Fruit fly (Drosophila melanogaster): ENCODE measurements around the gene RluA-2.

RluA-2 gene

dm6 chr2L:10504895-10505294 is 28.0 kb downstream of the RluA-2 start (continued):
- no peak for TF ChIP-seq CG6276 (GFP tag; optimal IDR thresholded peaks at IDR 0.05)
- TF ChIP-seq CG11902 (GFP tag; optimal IDR thresholded peaks at IDR 0.05) = no peak
- no peak for TF ChIP-seq CG7368 (GFP tag; optimal IDR thresholded peaks at IDR 0.05)
- TF ChIP-seq CG6854 (GFP tag; optimal IDR thresholded peaks at IDR 0.05) = peak; percentile 59
- no peak for TF ChIP-seq topi (GFP tag; optimal IDR thresholded peaks at IDR 0.05)
- no peak for TF ChIP-seq CG1621 (tag; optimal IDR thresholded peaks at IDR 0.05)
- TF ChIP-seq Lpt (GFP tag; optimal IDR thresholded peaks at IDR 0.05) = no peak
- no peak for TF ChIP-seq dsx (GFP tag; optimal IDR thresholded peaks at IDR 0.05; ENCODE audit: poor library complexity, severe bottlenecking)
- no peak for TF ChIP-seq lz (GFP tag; optimal IDR thresholded peaks at IDR 0.05)
- TF ChIP-seq CG8319 (GFP tag; optimal IDR thresholded peaks at IDR 0.05) = no peak
- no peak for TF ChIP-seq CG8119 (GFP tag; IDR thresholded peaks at IDR 0.05)
- no peak for TF ChIP-seq Gug (GFP tag; IDR thresholded peaks at IDR 0.05)
- no peak for TF ChIP-seq CG6792 (GFP tag; optimal IDR thresholded peaks at IDR 0.05)
- no peak for TF ChIP-seq CG10669 (GFP tag; optimal IDR thresholded peaks at IDR 0.05)
- TF ChIP-seq Sox15 (GFP tag; optimal IDR thresholded peaks at IDR 0.05) = no peak
- TF ChIP-seq esn (GFP tag; optimal IDR thresholded peaks at IDR 0.05) = peak; percentile 17
- no peak for TF ChIP-seq CG11762 (GFP tag; optimal IDR thresholded peaks at IDR 0.05; ENCODE audit: insufficient read depth)
- no peak for TF ChIP-seq CG4318 (GFP tag; optimal IDR thresholded peaks at IDR 0.05)
- no peak for TF ChIP-seq Hr4 (GFP tag; optimal IDR thresholded peaks at IDR 0.05)
- no peak for TF ChIP-seq Eip93F (GFP tag; optimal IDR thresholded peaks at IDR 0.05)
- no peak for TF ChIP-seq Sox102F (GFP tag; optimal IDR thresholded peaks at IDR 0.05)
- no peak for TF ChIP-seq acj6 (GFP tag; optimal IDR thresholded peaks at IDR 0.05)
- no peak for TF ChIP-seq Hr38 (GFP tag; optimal IDR thresholded peaks at IDR 0.05)
- no peak for TF ChIP-seq CG34406 (GFP tag; optimal IDR thresholded peaks at IDR 0.05)
- TF ChIP-seq CG6163 (GFP tag; IDR thresholded peaks at IDR 0.05) = no peak
- no peak for TF ChIP-seq CG11294 (GFP tag; IDR thresholded peaks at IDR 0.05)
- no peak for TF ChIP-seq pdm3 (GFP tag; optimal IDR thresholded peaks at IDR 0.05)
- TF ChIP-seq CG9139 (GFP tag; optimal IDR thresholded peaks at IDR 0.05) = no peak
- peak; percentile 28 for TF ChIP-seq vri (GFP tag; optimal IDR thresholded peaks at IDR 0.05)
- peak; percentile 26 for TF ChIP-seq Blimp-1 (GFP tag; optimal IDR thresholded peaks at IDR 0.05)
- TF ChIP-seq salr (GFP tag; optimal IDR thresholded peaks at IDR 0.05) = no peak
- TF ChIP-seq fd85E (GFP tag; optimal IDR thresholded peaks at IDR 0.05) = no peak

- no peak for TF ChIP-seq eg (GFP tag; IDR thresholded peaks at IDR 0.05)
- peak; percentile 30 for TF ChIP-seq Eip78C (GFP tag)
Measured at dm6 chr2L:10505345-10505744, 28.5 kb downstream of the RluA-2 start.

dm6 chr2L:10506557-10507252 is 29.8 kb downstream of the RluA-2 start, which contains the start of the genes Myo31DF and CG6094:
TSS of gene Myo31DF (minus strand) at chr2L:10506779.
TSS of gene CG6094 (plus strand) at chr2L:10507081.
- TF ChIP-seq Eip78C (GFP tag) (peak; percentile 75), eg (GFP tag; IDR thresholded peaks at IDR 0.05) (peak; percentile 29; the same call in 2 of the 3 replicates), Sox14 (GFP tag; optimal IDR thresholded peaks at IDR 0.05) (peak; percentile 36), OdsH (GFP tag; optimal IDR thresholded peaks at IDR 0.05) (no peak), Met (GFP tag; optimal IDR thresholded peaks at IDR 0.05) (no peak), svp (GFP tag) (peak; percentile 66), vri (GFP tag; optimal IDR thresholded peaks at IDR 0.05) (peak; percentile 53), lz (GFP tag; optimal IDR thresholded peaks at IDR 0.05) (peak; percentile 10), CG6276 (GFP tag; optimal IDR thresholded peaks at IDR 0.05) (no peak), CG6808 (GFP tag; optimal IDR thresholded peaks at IDR 0.05) (peak; percentile 20), CG11762 (GFP tag; optimal IDR thresholded peaks at IDR 0.05; ENCODE audit: insufficient read depth) (no peak), Hr39 (GFP tag; optimal IDR thresholded peaks at IDR 0.05) (peak; percentile 19), CG1621 (tag; optimal IDR thresholded peaks at IDR 0.05) (peak; percentile 65), fd85E (GFP tag; optimal IDR thresholded peaks at IDR 0.05) (no peak), CG6163 (GFP tag; IDR thresholded peaks at IDR 0.05) (peak; percentile 43; the same call in 1 of the 3 replicates), dac (GFP tag; optimal IDR thresholded peaks at IDR 0.05) (no peak), CG3919 (GFP tag; optimal IDR thresholded peaks at IDR 0.05) (peak; percentile 32), CG16779 (tag; optimal IDR thresholded peaks at IDR 0.05) (no peak), Gug (GFP tag; IDR thresholded peaks at IDR 0.05) (no peak), ss (GFP tag; optimal IDR thresholded peaks at IDR 0.05) (peak in 1 of 2 experiments; percentile 29), Eip75B (GFP tag; optimal IDR thresholded peaks at IDR 0.05) (peak; percentile 23), dsx (GFP tag; optimal IDR thresholded peaks at IDR 0.05; ENCODE audit: poor library complexity, severe bottlenecking) (peak; percentile 38), esn (GFP tag; optimal IDR thresholded peaks at IDR 0.05) (peak; percentile 27)

Data from whole organism, prepupa.